Worm (Caenorhabditis elegans) whole organism, late embryonic: Measurements from ENCODE around the gene phat-3.

Experiments used
- K09A11.1 ChIP-seq: sonication (generic microtip); optimal IDR thresholded peaks from 2 replicates; lab custom pipeline; 2017; ENCODE audit warnings: antibody characterized with exemption, mild to moderate bottlenecking, missing genetic modification characterization, missing compliant biosample characterization; ENCODE audit not compliant: insufficient read depth
- Y22D7AL.16 ChIP-seq: sonication (generic microtip); optimal IDR thresholded peaks from 2 replicates; lab custom pipeline; 2016; ENCODE audit warnings: missing genetic modification characterization, missing compliant biosample characterization
- ahr-1 ChIP-seq: sonication (generic microtip); optimal IDR thresholded peaks from 2 replicates; lab custom pipeline; 2016; ENCODE audit warnings: missing genetic modification characterization, missing compliant biosample characterization
- ceh-2 ChIP-seq: sonication (generic microtip); optimal IDR thresholded peaks from 2 replicates; lab custom pipeline; 2016; ENCODE audit warnings: missing genotype, missing genetic modification characterization, missing compliant biosample characterization
- ceh-22 ChIP-seq: sonication (generic microtip); optimal IDR thresholded peaks from 2 replicates; lab custom pipeline; 2017; ENCODE audit warnings: missing biosample characterization, missing genetic modification characterization
- ceh-24 ChIP-seq: sonication (generic microtip); optimal IDR thresholded peaks from 2 replicates; lab custom pipeline; 2016; ENCODE audit warnings: mild to moderate bottlenecking, missing genetic modification characterization, missing compliant biosample characterization
- ceh-30 ChIP-seq: fragments of 150-350 bp; optimal IDR thresholded peaks from 2 replicates; lab custom pipeline; 2014; ENCODE audit warnings: missing biosample characterization, missing genetic modification characterization
- ceh-45 ChIP-seq: fragments of 200-800 bp; sonication (Bioruptor generic); IDR thresholded peaks from 2 replicates; pipeline ENCODE4 v1.3.6; 2022; ENCODE audit warnings: missing genetic modification reagents, missing genetic modification characterization, missing compliant biosample characterization
- dmd-4 ChIP-seq: sonication (generic microtip); optimal IDR thresholded peaks from 2 replicates; lab custom pipeline; 2016; ENCODE audit warnings: borderline replicate concordance, missing genetic modification characterization, missing compliant biosample characterization
- dve-1 ChIP-seq: sonication (generic microtip); optimal IDR thresholded peaks from 2 replicates; lab custom pipeline; 2017; ENCODE audit warnings: antibody characterized with exemption, mild to moderate bottlenecking, missing genetic modification characterization, missing compliant biosample characterization
- elt-2 ChIP-seq: sonication (generic microtip); optimal IDR thresholded peaks from 2 replicates; lab custom pipeline; 2016; ENCODE audit warnings: missing genetic modification reagents, missing genetic modification characterization, missing compliant biosample characterization
- ets-4 ChIP-seq: sonication (generic microtip); optimal IDR thresholded peaks from 2 replicates; lab custom pipeline; 2016; ENCODE audit warnings: missing genetic modification characterization, missing compliant biosample characterization
- eyg-1 ChIP-seq: sonication (generic microtip); optimal IDR thresholded peaks from 2 replicates; lab custom pipeline; 2016; ENCODE audit warnings: missing genotype, missing genetic modification characterization, missing compliant biosample characterization
- fax-1 ChIP-seq: sonication (generic microtip); optimal IDR thresholded peaks from 2 replicates; lab custom pipeline; 2016; ENCODE audit warnings: missing genotype, missing genetic modification characterization, missing compliant biosample characterization
- gmeb-2 ChIP-seq: sonication (generic microtip); optimal IDR thresholded peaks from 2 replicates; lab custom pipeline; 2016; ENCODE audit warnings: missing genetic modification characterization, inconsistent platforms, missing compliant biosample characterization
- hlh-6 ChIP-seq: sonication (generic microtip); optimal IDR thresholded peaks from 2 replicates; lab custom pipeline; 2016; ENCODE audit warnings: missing genotype, missing genetic modification characterization, missing compliant biosample characterization
- hlh-8 ChIP-seq: sonication (generic microtip); optimal IDR thresholded peaks from 2 replicates; lab custom pipeline; 2016; ENCODE audit warnings: missing genotype, missing genetic modification characterization, missing compliant biosample characterization
- lim-6 ChIP-seq: sonication (generic microtip); optimal IDR thresholded peaks from 2 replicates; lab custom pipeline; 2016; ENCODE audit warnings: missing genetic modification characterization, missing compliant biosample characterization
- madf-2 ChIP-seq: sonication (generic microtip); optimal IDR thresholded peaks from 2 replicates; lab custom pipeline; 2017; ENCODE audit warnings: missing genetic modification characterization, missing compliant biosample characterization
- mec-3 ChIP-seq: sonication (generic microtip); optimal IDR thresholded peaks from 2 replicates; lab custom pipeline; 2016; ENCODE audit warnings: borderline replicate concordance, missing genetic modification characterization, missing compliant biosample characterization
- nfya-1 ChIP-seq: sonication (generic microtip); optimal IDR thresholded peaks from 2 replicates; lab custom pipeline; 2017; ENCODE audit warnings: missing genetic modification characterization, mild to moderate bottlenecking, missing compliant biosample characterization, antibody characterized with exemption, moderate library complexity
- npax-4 ChIP-seq: sonication (generic microtip); optimal IDR thresholded peaks from 2 replicates; lab custom pipeline; 2016; ENCODE audit warnings: missing genetic modification characterization, missing compliant biosample characterization
- pat-9 ChIP-seq: fragments of 200-800 bp; sonication (Bioruptor generic); optimal IDR thresholded peaks from 2 replicates; lab custom pipeline; 2018; ENCODE audit warnings: mild to moderate bottlenecking, missing genetic modification characterization, moderate library complexity, missing compliant biosample characterization
- pha-2 ChIP-seq: sonication (generic microtip); optimal IDR thresholded peaks from 2 replicates; lab custom pipeline; 2017; ENCODE audit warnings: mild to moderate bottlenecking, missing genetic modification characterization, missing compliant biosample characterization
- pha-4 ChIP-seq: fragments of 150-350 bp; optimal IDR thresholded peaks from 2 replicates; lab custom pipeline; 2018; ENCODE audit warnings: missing biosample characterization, missing genetic modification reagents, missing genetic modification characterization
- pros-1 ChIP-seq: fragments of 150-350 bp; optimal IDR thresholded peaks from 2 replicates; lab custom pipeline; 2014; ENCODE audit warnings: missing biosample characterization, missing genetic modification reagents, missing genetic modification characterization
- ref-2 ChIP-seq: sonication (generic microtip); optimal IDR thresholded peaks from 2 replicates; lab custom pipeline; 2016; ENCODE audit warnings: missing genetic modification characterization, missing compliant biosample characterization
- rnt-1 ChIP-seq: sonication (generic microtip); optimal IDR thresholded peaks from 2 replicates; lab custom pipeline; 2016; ENCODE audit warnings: missing genetic modification characterization, missing compliant biosample characterization
- sdc-2 ChIP-seq: sonication (generic microtip); optimal IDR thresholded peaks from 2 replicates; lab custom pipeline; 2016; ENCODE audit warnings: missing genotype, missing genetic modification characterization, missing compliant biosample characterization
- sox-4 ChIP-seq: sonication (generic microtip); optimal IDR thresholded peaks from 2 replicates; lab custom pipeline; 2017; ENCODE audit warnings: mild to moderate bottlenecking, missing genetic modification characterization, inconsistent platforms, missing compliant biosample characterization
- syd-9 ChIP-seq: sonication (generic microtip); optimal IDR thresholded peaks from 2 replicates; lab custom pipeline; 2016; ENCODE audit warnings: mild to moderate bottlenecking, missing genetic modification characterization, moderate library complexity, missing compliant biosample characterization
- tbx-2 ChIP-seq: sonication (generic microtip); optimal IDR thresholded peaks from 2 replicates; lab custom pipeline; 2016; ENCODE audit warnings: missing genetic modification characterization, missing compliant biosample characterization
- tbx-7 ChIP-seq: sonication (generic microtip); optimal IDR thresholded peaks from 2 replicates; lab custom pipeline; 2016; ENCODE audit warnings: missing genotype, missing genetic modification characterization, missing compliant biosample characterization
- unc-86 ChIP-seq: sonication (generic microtip); optimal IDR thresholded peaks from 2 replicates; lab custom pipeline; 2016; ENCODE audit warnings: missing genetic modification characterization, missing compliant biosample characterization
- zip-5 ChIP-seq: sonication (generic microtip); optimal IDR thresholded peaks from 2 replicates; lab custom pipeline; 2016; ENCODE audit warnings: missing genetic modification characterization, missing compliant biosample characterization

phat-3 gene

ce11 chrV:4038557-4038956 lies 5.2 kb upstream of the phat-3 start:
- TF ChIP-seq ceh-45 (GFP tag; lab: Robert Waterston, UW) (no peak), sdc-2 (tag; lab: Kevin White, UChicago) (no peak), K09A11.1 (tag; lab: Kevin White, UChicago) (no peak), ceh-24 (tag; lab: Kevin White, UChicago) (no peak), dve-1 (tag; lab: Kevin White, UChicago) (no peak), npax-4 (no peak), Y22D7AL.16 (tag; lab: Kevin White, UChicago) (no peak), ahr-1 (tag; lab: Kevin White, UChicago) (no peak), unc-86 (tag; lab: Kevin White, UChicago) (no peak), nfya-1 (tag; lab: Kevin White, UChicago) (no peak)

- TF ChIP-seq pha-2 (tag; lab: Kevin White, UChicago) (no peak), pros-1 (no peak), zip-5 (no peak), eyg-1 (tag; lab: Kevin White, UChicago) (no peak), pat-9 (tag; lab: Kevin White, UChicago) (no peak), ets-4 (tag; lab: Kevin White, UChicago) (no peak)
Measured at ce11 chrV:4041853-4042424, 1.8 kb upstream of the phat-3 start, which contains the start of the genes C49G7.10 and irg-2. Gene C49G7.10 (minus strand): TSS chrV:4042021. Gene irg-2 (plus strand): TSS chrV:4042181.

- no peak for TF ChIP-seq elt-2 (tag; lab: Kevin White, UChicago)
- TF ChIP-seq gmeb-2 = no peak
- no peak for TF ChIP-seq ceh-22 (tag; lab: Kevin White, UChicago)
- TF ChIP-seq rnt-1 (tag; lab: Kevin White, UChicago) = no peak
- no peak for TF ChIP-seq hlh-6 (tag; lab: Kevin White, UChicago)
- no peak for TF ChIP-seq syd-9 (tag; lab: Kevin White, UChicago)
- TF ChIP-seq mec-3 (tag; lab: Kevin White, UChicago) = no peak
- TF ChIP-seq tbx-2 (tag; lab: Kevin White, UChicago) = no peak
- TF ChIP-seq ceh-2 (tag; lab: Kevin White, UChicago) = no peak
- no peak for TF ChIP-seq ceh-30 (tag; lab: Kevin White, UChicago)
- TF ChIP-seq madf-2 (tag; lab: Kevin White, UChicago) = no peak
- TF ChIP-seq sox-4 (tag; lab: Kevin White, UChicago) = no peak
- no peak for TF ChIP-seq zip-5
- TF ChIP-seq Y22D7AL.16 (tag; lab: Kevin White, UChicago) = no peak
- TF ChIP-seq hlh-8 (tag; lab: Kevin White, UChicago) = no peak
- TF ChIP-seq lim-6 = no peak
- no peak for TF ChIP-seq pat-9 (tag; lab: Kevin White, UChicago)
- no peak for TF ChIP-seq ets-4 (tag; lab: Kevin White, UChicago)
- TF ChIP-seq dmd-4 (tag; lab: Kevin White, UChicago) = no peak
Measured at ce11 chrV:4046122-4046521, 2.4 kb downstream of the phat-3 start, which contains the start of gene phat-7. Gene phat-7 (plus strand): TSS chrV:4046422.

- no peak for TF ChIP-seq pha-4 (tag; lab: Kevin White, UChicago)
- TF ChIP-seq tbx-7 (tag; lab: Kevin White, UChicago) = no peak
- TF ChIP-seq ref-2 (tag; lab: Kevin White, UChicago) = no peak
- no peak for TF ChIP-seq fax-1
- TF ChIP-seq syd-9 (tag; lab: Kevin White, UChicago) = no peak
Measured at ce11 chrV:4047541-4047940, 3.8 kb downstream of the phat-3 start, which contains the start of gene srh-169. Gene srh-169 (plus strand): TSS chrV:4047841.
